Fruit fly (Drosophila melanogaster) whole organism, embryonic: ENCODE data around the gene CG3702.
A peak's percentile ranks its signal among the peaks of the same experiment; 100 is the strongest.

Experiments used
- BEAF-32 ChIP-seq: fragments of 200-800 bp; sonication (Bioruptor generic); optimal IDR thresholded peaks from 3 replicates; lab custom pipeline; 2017; ENCODE audit warnings: missing biosample characterization, missing genetic modification characterization, mild to moderate bottlenecking, moderate library complexity, missing genetic modification reagents
- CG10654 ChIP-seq: fragments of 200-800 bp; sonication (Bioruptor generic); optimal IDR thresholded peaks from 2 replicates; lab custom pipeline; 2016; ENCODE audit warnings: missing biosample characterization, missing genetic modification characterization
- CG10959 ChIP-seq: fragments of 200-800 bp; sonication (Bioruptor generic); IDR thresholded peaks from 2 replicates; pipeline ENCODE4 v1.3.6; 2022; ENCODE audit warnings: missing biosample characterization, missing genetic modification characterization
- CG11085 ChIP-seq: fragments of 200-800 bp; sonication (Bioruptor generic); IDR thresholded peaks from 2 replicates; pipeline ENCODE4 v1.3.6; 2022; ENCODE audit warnings: missing biosample characterization, missing genetic modification characterization
- CG11504 ChIP-seq: fragments of 200-800 bp; sonication (Bioruptor generic); optimal IDR thresholded peaks from 3 replicates; lab custom pipeline; 2019; ENCODE audit warnings: missing biosample characterization, mild to moderate bottlenecking, missing genetic modification characterization, moderate library complexity
- CG11560 ChIP-seq: fragments of 200-800 bp; sonication (Bioruptor generic); IDR thresholded peaks from 3 replicates; pipeline ENCODE4 v1.3.6; 2022; ENCODE audit warnings: missing biosample characterization, missing genetic modification characterization
- CG12071 ChIP-seq: fragments of 200-800 bp; sonication (Bioruptor generic); optimal IDR thresholded peaks from 3 replicates; lab custom pipeline; 2018; ENCODE audit warnings: missing biosample characterization, mild to moderate bottlenecking, missing genetic modification characterization
- CG12769 ChIP-seq: fragments of 200-800 bp; sonication (Bioruptor generic); optimal IDR thresholded peaks from 2 replicates; lab custom pipeline; 2019; ENCODE audit warnings: missing biosample characterization, mild to moderate bottlenecking, missing genetic modification characterization, moderate library complexity
- CG15073 ChIP-seq: fragments of 200-800 bp; sonication (Bioruptor generic); optimal IDR thresholded peaks from 2 replicates; lab custom pipeline; 2016; ENCODE audit warnings: missing biosample characterization, missing genetic modification characterization
- CG16815 ChIP-seq: fragments of 200-800 bp; sonication (Bioruptor generic); optimal IDR thresholded peaks from 3 replicates; lab custom pipeline; 2017; ENCODE audit warnings: missing biosample characterization, mild to moderate bottlenecking, missing genetic modification characterization
- CG17802 ChIP-seq: fragments of 200-800 bp; sonication (Bioruptor generic); optimal IDR thresholded peaks from 2 replicates; lab custom pipeline; 2018; ENCODE audit warnings: missing biosample characterization, mild to moderate bottlenecking, missing genetic modification characterization, moderate library complexity
- CG1792 ChIP-seq: fragments of 200-800 bp; sonication (Bioruptor generic); optimal IDR thresholded peaks from 2 replicates; lab custom pipeline; 2016; ENCODE audit warnings: missing biosample characterization, missing genetic modification characterization
- CG2712 ChIP-seq: fragments of 200-800 bp; optimal IDR thresholded peaks from 3 replicates; lab custom pipeline; 2019; ENCODE audit warnings: missing biosample characterization, mild to moderate bottlenecking, missing genetic modification characterization, moderate library complexity
- CG30020 ChIP-seq: fragments of 200-800 bp; optimal IDR thresholded peaks from 2 replicates; lab custom pipeline; 2019; ENCODE audit warnings: missing biosample characterization, mild to moderate bottlenecking, missing genetic modification characterization, moderate library complexity
- CG3065 ChIP-seq: fragments of 200-800 bp; sonication (Bioruptor generic); optimal IDR thresholded peaks from 2 replicates; lab custom pipeline; 2016; ENCODE audit warnings: missing biosample characterization, missing genetic modification characterization
- CG34422 ChIP-seq: fragments of 200-800 bp; sonication (Bioruptor generic); IDR thresholded peaks from 3 replicates; pipeline ENCODE4 v1.3.6; 2022; ENCODE audit warnings: missing biosample characterization, missing genetic modification characterization
- CG3726 ChIP-seq: fragments of 200-800 bp; sonication (Bioruptor generic); IDR thresholded peaks from 3 replicates; pipeline ENCODE4, ENCODE4 v1.3.6; 2022; ENCODE audit warnings: missing biosample characterization, missing genetic modification characterization
- CG4730 ChIP-seq: fragments of 200-800 bp; sonication (Bioruptor generic); IDR thresholded peaks from 2 replicates; pipeline ENCODE4 v1.3.6; 2022; ENCODE audit warnings: missing biosample characterization, missing genetic modification characterization
- CG4820 ChIP-seq: fragments of 200-800 bp; sonication (Bioruptor generic); optimal IDR thresholded peaks from 3 replicates; lab custom pipeline; 2016; ENCODE audit warnings: missing biosample characterization, missing genetic modification characterization
- CG6854 ChIP-seq: fragments of 200-800 bp; sonication (Bioruptor generic); optimal IDR thresholded peaks from 3 replicates; lab custom pipeline; 2017; ENCODE audit warnings: missing biosample characterization, mild to moderate bottlenecking, missing genetic modification characterization
- CG8089 ChIP-seq: fragments of 200-800 bp; sonication (Bioruptor generic); optimal IDR thresholded peaks from 3 replicates; lab custom pipeline; 2016; ENCODE audit warnings: missing biosample characterization, missing genetic modification characterization
- CrebB ChIP-seq: fragments of 200-800 bp; sonication (Bioruptor generic); optimal IDR thresholded peaks from 3 replicates; lab custom pipeline; 2018; ENCODE audit warnings: missing biosample characterization, mild to moderate bottlenecking, missing genetic modification characterization
- Dad ChIP-seq: fragments of 200-800 bp; sonication (Bioruptor generic); optimal IDR thresholded peaks from 3 replicates; lab custom pipeline; 2016; ENCODE audit warnings: missing biosample characterization, missing genetic modification characterization
- Dbx ChIP-seq: fragments of 200-800 bp; sonication (Bioruptor generic); IDR thresholded peaks from 3 replicates; pipeline ENCODE4 v1.3.6; 2022; ENCODE audit warnings: missing biosample characterization, missing genetic modification characterization
- Dref ChIP-seq: fragments of 200-800 bp; sonication (Bioruptor generic); IDR thresholded peaks from 2 replicates; pipeline ENCODE4 v1.3.6; 2022; ENCODE audit warnings: missing biosample characterization, missing genetic modification characterization
- H2.0 ChIP-seq: fragments of 200-800 bp; sonication (Bioruptor generic); IDR thresholded peaks from 2 replicates; pipeline ENCODE4 v1.3.6; 2022; ENCODE audit warnings: missing biosample characterization, missing genetic modification characterization
- MTF-1 ChIP-seq: fragments of 200-800 bp; sonication (Bioruptor generic); optimal IDR thresholded peaks from 2 replicates; lab custom pipeline; 2018; ENCODE audit warnings: missing biosample characterization, mild to moderate bottlenecking, missing genetic modification characterization, borderline replicate concordance
- Mrtf ChIP-seq: fragments of 200-800 bp; sonication (Bioruptor generic); IDR thresholded peaks from 3 replicates; pipeline ENCODE4 v1.3.6; 2022; ENCODE audit warnings: missing biosample characterization, missing genetic modification characterization
- Scr ChIP-seq: fragments of 200-800 bp; sonication (Bioruptor generic); IDR thresholded peaks from 2 replicates; pipeline ENCODE4 v1.3.6; 2022; ENCODE audit warnings: missing biosample characterization, missing genetic modification characterization; ENCODE audit not compliant: partially characterized antibody
- Sox100B ChIP-seq: fragments of 200-800 bp; sonication (Bioruptor generic); optimal IDR thresholded peaks from 3 replicates; lab custom pipeline; 2018; ENCODE audit warnings: missing biosample characterization, mild to moderate bottlenecking, missing genetic modification characterization
- Spps ChIP-seq: fragments of 200-800 bp; sonication (Bioruptor generic); optimal IDR thresholded peaks from 2 replicates; lab custom pipeline; 2018; ENCODE audit warnings: missing biosample characterization, mild to moderate bottlenecking, missing genetic modification characterization
- Xbp1 ChIP-seq: fragments of 200-800 bp; sonication (Bioruptor generic); optimal IDR thresholded peaks from 3 replicates; lab custom pipeline; 2016; ENCODE audit warnings: missing biosample characterization, mild to moderate bottlenecking, missing genetic modification characterization
- amos ChIP-seq: fragments of 200-800 bp; sonication (Bioruptor generic); IDR thresholded peaks from 2 replicates; pipeline ENCODE4 v1.3.6; 2022; ENCODE audit warnings: missing biosample characterization, missing genetic modification characterization; ENCODE audit not compliant: partially characterized antibody
- bab2 ChIP-seq: fragments of 200-800 bp; sonication (Bioruptor generic); optimal IDR thresholded peaks from 2 replicates; lab custom pipeline; 2016; ENCODE audit warnings: missing biosample characterization, missing genetic modification characterization
- cg ChIP-seq: fragments of 200-800 bp; sonication (Bioruptor generic); optimal IDR thresholded peaks from 3 replicates; lab custom pipeline; 2019; ENCODE audit warnings: missing biosample characterization, mild to moderate bottlenecking, missing genetic modification characterization, moderate library complexity
- chif ChIP-seq, 2 experiments: fragments of 200-800 bp; sonication (Bioruptor generic); optimal IDR thresholded peaks; 3 replicates each; lab custom pipeline; 2016; ENCODE audit warnings: missing biosample characterization in 2 of 2, missing genetic modification characterization in 2 of 2
- chinmo ChIP-seq: fragments of 200-800 bp; sonication (Bioruptor generic); IDR thresholded peaks from 4 replicates; pipeline ENCODE4 v1.3.6; 2022; ENCODE audit warnings: missing biosample characterization, missing genetic modification characterization; ENCODE audit not compliant: partially characterized antibody
- crp ChIP-seq, 2 experiments: fragments of 200-800 bp; sonication (Bioruptor generic); optimal IDR thresholded peaks; 2 replicates in 1 of 2; 3 replicates in 1 of 2; lab custom pipeline; 2017; ENCODE audit warnings: missing biosample characterization in 2 of 2, missing genetic modification characterization in 2 of 2, mild to moderate bottlenecking in 1 of 2, moderate library complexity in 1 of 2
- da ChIP-seq: fragments of 200-800 bp; sonication (Bioruptor generic); optimal IDR thresholded peaks from 2 replicates; lab custom pipeline; 2016; ENCODE audit warnings: missing biosample characterization, missing genetic modification characterization
- danr ChIP-seq: fragments of 200-800 bp; sonication (Bioruptor generic); IDR thresholded peaks from 2 replicates; pipeline ENCODE4 v1.3.6; 2022; ENCODE audit warnings: missing biosample characterization, missing genetic modification characterization
- dati ChIP-seq: fragments of 200-800 bp; sonication (Bioruptor generic); IDR thresholded peaks from 2 replicates; pipeline ENCODE4 v1.3.6; 2022; ENCODE audit warnings: missing biosample characterization, missing genetic modification characterization
- eyg ChIP-seq: fragments of 200-800 bp; sonication (Bioruptor generic); optimal IDR thresholded peaks from 3 replicates; lab custom pipeline; 2016; ENCODE audit warnings: missing biosample characterization, missing genetic modification characterization
- gcm ChIP-seq: fragments of 200-800 bp; sonication (Bioruptor generic); optimal IDR thresholded peaks from 2 replicates; lab custom pipeline; 2019; ENCODE audit warnings: missing biosample characterization, mild to moderate bottlenecking, missing genetic modification characterization, moderate library complexity
- grn ChIP-seq: fragments of 200-800 bp; sonication (Bioruptor generic); optimal IDR thresholded peaks from 3 replicates; lab custom pipeline; 2017; ENCODE audit warnings: missing biosample characterization, missing genetic modification characterization
- gt ChIP-seq: fragments of 200-800 bp; sonication (Bioruptor generic); IDR thresholded peaks from 2 replicates; pipeline ENCODE4 v1.3.6; 2022; ENCODE audit warnings: missing biosample characterization, missing genetic modification characterization
- nerfin-2 ChIP-seq: fragments of 200-800 bp; sonication (Bioruptor generic); IDR thresholded peaks from 2 replicates; pipeline ENCODE4 v1.3.6; 2022; ENCODE audit warnings: missing biosample characterization, missing genetic modification characterization; ENCODE audit not compliant: partially characterized antibody
- pfk ChIP-seq: fragments of 200-800 bp; sonication (Bioruptor generic); optimal IDR thresholded peaks from 2 replicates; lab custom pipeline; 2018; ENCODE audit warnings: missing biosample characterization, mild to moderate bottlenecking, missing genetic modification characterization, moderate library complexity
- pnt ChIP-seq: fragments of 200-800 bp; sonication (Bioruptor generic); optimal IDR thresholded peaks from 3 replicates; lab custom pipeline; 2016; ENCODE audit warnings: missing biosample characterization, missing genetic modification characterization
- ranshi ChIP-seq: fragments of 200-800 bp; sonication (Bioruptor generic); IDR thresholded peaks from 2 replicates; pipeline ENCODE4 v1.3.6; 2022; ENCODE audit warnings: missing biosample characterization, missing genetic modification characterization
- tgo ChIP-seq: fragments of 200-800 bp; sonication (Bioruptor generic); IDR thresholded peaks from 3 replicates; pipeline ENCODE4 v1.3.6; 2022; ENCODE audit warnings: missing biosample characterization, missing genetic modification characterization
- unpg ChIP-seq: fragments of 200-800 bp; sonication (Bioruptor generic); optimal IDR thresholded peaks from 3 replicates; lab custom pipeline; 2018; ENCODE audit warnings: missing biosample characterization, mild to moderate bottlenecking, missing genetic modification characterization, moderate library complexity

Gene CG3702

dm6 chr2L:4222921-4223279 is 4.0 kb downstream of the CG3702 start (continued):
- TF ChIP-seq eyg (GFP tag; lab: Kevin White, UChicago) (no peak), cg (GFP tag; lab: Kevin White, UChicago) (no peak), CG3065 (GFP tag; lab: Kevin White, UChicago) (no peak), CG8089 (no peak), CG16815 (GFP tag; lab: Kevin White, UChicago) (peak; percentile 78), Dref (no peak), CG6854 (no peak), bab2 (GFP tag; lab: Kevin White, UChicago) (no peak), dati (GFP tag; lab: Robert Waterston, UW) (no peak), CG4820 (GFP tag; lab: Kevin White, UChicago) (peak; percentile 57), CG10959 (GFP tag; lab: Robert Waterston, UW) (peak; percentile 66), unpg (GFP tag; lab: Kevin White, UChicago) (peak; percentile 71), BEAF-32 (no peak), crp (GFP tag; optimal IDR thresholded peaks at IDR 0.05; lab: Kevin White, UChicago) (no peak), nerfin-2 (GFP tag; lab: Robert Waterston, UW) (no peak), CG15073 (GFP tag; lab: Kevin White, UChicago) (no peak), ranshi (peak; percentile 42; the same call in 1 of the 2 replicates), CG34422 (GFP tag; lab: Robert Waterston, UW) (0 out of 3 replicates have a peak, but pooled peaks have one; percentile 8), tgo (peak; percentile 43; the same call in 1 of the 3 replicates), CG3726 (no peak), CG1792 (GFP tag; lab: Kevin White, UChicago) (no peak), chif (GFP tag; optimal IDR thresholded peaks at IDR 0.05; lab: Kevin White, UChicago) (peak in 1 of 2 experiments; percentile 56), CG12071 (GFP tag; lab: Kevin White, UChicago) (no peak), CG10654 (GFP tag; lab: Kevin White, UChicago) (peak; percentile 42), Dad (GFP tag; lab: Kevin White, UChicago) (no peak), danr (no peak), CG11504 (tag; lab: Kevin White, UChicago) (peak; percentile 65), Scr (GFP tag; lab: Robert Waterston, UW) (no peak), Mrtf (peak; percentile 48; the same call in 1 of the 3 replicates), Spps (tag; lab: Kevin White, UChicago) (peak; percentile 63), CG12769 (tag; lab: Kevin White, UChicago) (no peak), grn (GFP tag; lab: Kevin White, UChicago) (no peak), CG11085 (GFP tag; lab: Robert Waterston, UW) (no peak), pfk (no peak), CrebB (tag; lab: Kevin White, UChicago) (no peak), da (GFP tag; lab: Kevin White, UChicago) (no peak), MTF-1 (no peak), gt (GFP tag; lab: Robert Waterston, UW) (no peak), CG2712 (peak; percentile 91), CG30020 (tag; lab: Kevin White, UChicago) (no peak), chinmo (no peak), CG4730 (GFP tag; lab: Robert Waterston, UW) (0 out of 2 replicates have a peak, but pooled peaks have one; percentile 23), Dbx (GFP tag; lab: Robert Waterston, UW) (peak; percentile 57; the same call in 1 of the 3 replicates), pnt (GFP tag; lab: Kevin White, UChicago) (no peak), H2.0 (GFP tag; lab: Robert Waterston, UW) (0 out of 2 replicates have a peak, but pooled peaks have one; percentile 38), gcm (GFP tag; lab: Kevin White, UChicago) (peak; percentile 71), amos (GFP tag; lab: Robert Waterston, UW) (no peak), CG17802 (tag; lab: Kevin White, UChicago) (no peak), Xbp1 (GFP tag; lab: Kevin White, UChicago) (peak; percentile 62), CG11560 (tag; lab: Robert Waterston, UW) (no peak), Sox100B (peak; percentile 37)
